Worm (Caenorhabditis elegans) whole organism, L1 larva: ENCODE results near the gene D1046.2.

Source experiments
- C16A3.4 ChIP-seq: fragments of 150-350 bp; optimal IDR thresholded peaks from 2 replicates; lab custom pipeline; 2014; ENCODE audit warnings: missing biosample characterization, missing genetic modification characterization
- C34B4.2 ChIP-seq: sonication (generic microtip); optimal IDR thresholded peaks from 2 replicates; lab custom pipeline; 2017; ENCODE audit warnings: mild to moderate bottlenecking, missing genetic modification characterization, missing compliant biosample characterization
- F16B12.6 ChIP-seq: fragments of 150-350 bp; optimal IDR thresholded peaks from 2 replicates; lab custom pipeline; 2014; ENCODE audit warnings: missing biosample characterization, missing genetic modification characterization
- aha-1 ChIP-seq: fragments of 150-350 bp; optimal IDR thresholded peaks from 2 replicates; lab custom pipeline; 2014; ENCODE audit warnings: missing biosample characterization, missing genetic modification characterization
- alr-1 ChIP-seq: fragments of 200-800 bp; sonication (Bioruptor generic); optimal IDR thresholded peaks from 2 replicates; lab custom pipeline; 2018; ENCODE audit warnings: borderline replicate concordance, mild to moderate bottlenecking, missing genetic modification characterization, missing compliant biosample characterization
- aly-2 ChIP-seq: fragments of 150-350 bp; optimal IDR thresholded peaks from 2 replicates; lab custom pipeline; 2014; ENCODE audit warnings: missing biosample characterization, missing genetic modification characterization
- ama-1 ChIP-seq: fragments of 150-350 bp; optimal IDR thresholded peaks from 2 replicates; lab custom pipeline; 2014
- blmp-1 ChIP-seq: fragments of 150-350 bp; optimal IDR thresholded peaks from 2 replicates; lab custom pipeline; 2014; ENCODE audit warnings: missing biosample characterization, missing genetic modification characterization
- ceh-8 ChIP-seq: fragments of 200-800 bp; sonication (Bioruptor generic); optimal IDR thresholded peaks from 2 replicates; lab custom pipeline; 2018; ENCODE audit warnings: mild to moderate bottlenecking, missing genetic modification characterization, moderate library complexity, missing compliant biosample characterization
- ceh-82 ChIP-seq, 3 experiments: fragments of 150-350 bp in 1 of 3; sonication (generic microtip) in 2 of 3; optimal IDR thresholded peaks; 2 replicates each; lab custom pipeline; 2014 to 2017; ENCODE audit warnings: missing biosample characterization in 3 of 3, missing genetic modification characterization in 3 of 3
- ceh-88 ChIP-seq: fragments of 200-800 bp; sonication (Bioruptor generic); IDR thresholded peaks from 2 replicates; pipeline ENCODE4 v1.3.6; 2022; ENCODE audit warnings: missing genetic modification characterization, missing compliant biosample characterization
- ces-1 ChIP-seq: fragments of 150-350 bp; optimal IDR thresholded peaks from 2 replicates; lab custom pipeline; 2014; ENCODE audit warnings: missing biosample characterization, missing genetic modification reagents, missing genetic modification characterization
- dpl-1 ChIP-seq, 3 experiments: fragments of 150-350 bp in 2 of 3; sonication (generic microtip) in 1 of 3; optimal IDR thresholded peaks; 2 replicates each; lab custom pipeline; 2014 to 2017; ENCODE audit warnings: missing biosample characterization in 3 of 3, missing genetic modification characterization in 3 of 3, missing genetic modification reagents in 3 of 3
- dsc-1 ChIP-seq: sonication (generic microtip); optimal IDR thresholded peaks from 2 replicates; lab custom pipeline; 2016; ENCODE audit warnings: mild to moderate bottlenecking, missing genetic modification characterization, missing compliant biosample characterization
- egl-13 ChIP-seq: sonication (generic microtip); optimal IDR thresholded peaks from 2 replicates; lab custom pipeline; 2016; ENCODE audit warnings: missing genotype, missing genetic modification reagents, missing genetic modification characterization, missing compliant biosample characterization
- elt-2 ChIP-seq: sonication (generic microtip); optimal IDR thresholded peaks from 2 replicates; lab custom pipeline; 2016; ENCODE audit warnings: missing genetic modification characterization, mild to moderate bottlenecking, inconsistent platforms, missing compliant biosample characterization, missing genetic modification reagents
- ets-5 ChIP-seq: fragments of 200-800 bp; sonication (Bioruptor generic); IDR thresholded peaks from 2 replicates; pipeline ENCODE4 v1.3.6; 2022; ENCODE audit warnings: missing genetic modification characterization, missing compliant biosample characterization
- fkh-10 ChIP-seq: sonication (generic microtip); optimal IDR thresholded peaks from 2 replicates; lab custom pipeline; 2017; ENCODE audit warnings: missing biosample characterization, missing genetic modification reagents, missing genetic modification characterization
- fkh-4 ChIP-seq: sonication (generic microtip); optimal IDR thresholded peaks from 2 replicates; lab custom pipeline; 2016; ENCODE audit warnings: missing compliant biosample characterization, missing genetic modification characterization, borderline replicate concordance
- fkh-8 ChIP-seq: sonication (generic microtip); optimal IDR thresholded peaks from 2 replicates; lab custom pipeline; 2016; ENCODE audit warnings: mild to moderate bottlenecking, missing genetic modification characterization, missing compliant biosample characterization
- grh-1 ChIP-seq: fragments of 200-800 bp; sonication (Bioruptor generic); IDR thresholded peaks from 2 replicates; pipeline ENCODE4 v1.3.6; 2022; ENCODE audit warnings: missing genetic modification reagents, missing genetic modification characterization, missing compliant biosample characterization
- hlh-4 ChIP-seq: sonication (generic microtip); optimal IDR thresholded peaks from 2 replicates; lab custom pipeline; 2016; ENCODE audit warnings: mild to moderate bottlenecking, missing genetic modification characterization, missing compliant biosample characterization
- hpl-2 ChIP-seq: fragments of 150-350 bp; optimal IDR thresholded peaks from 2 replicates; lab custom pipeline; 2014; ENCODE audit warnings: missing biosample characterization, missing genetic modification reagents, missing genetic modification characterization
- isw-1 ChIP-seq: fragments of 200-800 bp; sonication (Bioruptor generic); IDR thresholded peaks from 2 replicates; pipeline ENCODE4 v1.3.6; 2022; ENCODE audit warnings: missing genetic modification characterization, missing compliant biosample characterization
- lin-13 ChIP-seq: fragments of 150-350 bp; optimal IDR thresholded peaks from 2 replicates; lab custom pipeline; 2014; ENCODE audit warnings: missing biosample characterization, missing genetic modification reagents, missing genetic modification characterization
- lin-14 ChIP-seq: fragments of 200-800 bp; sonication (Bioruptor generic); optimal IDR thresholded peaks from 2 replicates; lab custom pipeline; 2018; ENCODE audit warnings: mild to moderate bottlenecking, missing genetic modification characterization, moderate library complexity, missing compliant biosample characterization
- lin-39 ChIP-seq: fragments of 150-350 bp; optimal IDR thresholded peaks from 2 replicates; lab custom pipeline; 2014; ENCODE audit warnings: missing biosample characterization, missing genetic modification reagents, missing genetic modification characterization
- lsy-2 ChIP-seq, 2 experiments: fragments of 150-350 bp; optimal IDR thresholded peaks; 2 replicates each; lab custom pipeline; 2014; ENCODE audit warnings: missing biosample characterization in 2 of 2, missing genetic modification characterization in 2 of 2
- mep-1 ChIP-seq: fragments of 150-350 bp; optimal IDR thresholded peaks from 2 replicates; lab custom pipeline; 2014; ENCODE audit warnings: missing biosample characterization, missing genetic modification characterization
- nhr-19 ChIP-seq: fragments of 200-800 bp; sonication (Bioruptor generic); conservative IDR thresholded peaks from 2 replicates; pipeline ENCODE4 v1.3.6; 2022; ENCODE audit warnings: missing genetic modification characterization, missing compliant biosample characterization
- nhr-20 ChIP-seq: sonication (generic microtip); optimal IDR thresholded peaks from 2 replicates; lab custom pipeline; 2016; ENCODE audit warnings: mild to moderate bottlenecking, missing genetic modification characterization, missing compliant biosample characterization
- nhr-47 ChIP-seq: sonication (generic microtip); optimal IDR thresholded peaks from 2 replicates; lab custom pipeline; 2016; ENCODE audit warnings: mild to moderate bottlenecking, missing genetic modification characterization, moderate library complexity, missing compliant biosample characterization
- nhr-76 ChIP-seq: sonication (generic microtip); optimal IDR thresholded peaks from 2 replicates; lab custom pipeline; 2017; ENCODE audit warnings: missing biosample characterization, missing genetic modification characterization
- nhr-85 ChIP-seq: sonication (generic microtip); peaks from one replicate; lab custom pipeline; 2016; ENCODE audit warnings: missing genetic modification characterization, inconsistent platforms, missing compliant biosample characterization
- skn-1 ChIP-seq: fragments of 150-350 bp; optimal IDR thresholded peaks from 2 replicates; lab custom pipeline; 2014; ENCODE audit warnings: missing biosample characterization, missing genetic modification characterization
- snpc-4 ChIP-seq: fragments of 150-350 bp; optimal IDR thresholded peaks from 2 replicates; lab custom pipeline; 2014; ENCODE audit warnings: missing biosample characterization, missing genetic modification characterization
- sox-4 ChIP-seq: sonication (generic microtip); optimal IDR thresholded peaks from 2 replicates; lab custom pipeline; 2016; ENCODE audit warnings: missing genetic modification characterization, missing compliant biosample characterization
- sptf-1 ChIP-seq: fragments of 150-350 bp; optimal IDR thresholded peaks from 2 replicates; lab custom pipeline; 2014; ENCODE audit warnings: missing biosample characterization, missing genetic modification characterization
- sup-37 ChIP-seq: fragments of 200-800 bp; sonication (Bioruptor generic); optimal IDR thresholded peaks from 2 replicates; lab custom pipeline; 2018; ENCODE audit warnings: mild to moderate bottlenecking, missing genetic modification characterization, missing compliant biosample characterization
- swsn-7 ChIP-seq: sonication (generic microtip); optimal IDR thresholded peaks from 2 replicates; lab custom pipeline; 2016; ENCODE audit warnings: missing genetic modification characterization, missing compliant biosample characterization
- tlp-1 ChIP-seq: fragments of 150-350 bp; optimal IDR thresholded peaks from 2 replicates; lab custom pipeline; 2014; ENCODE audit warnings: missing biosample characterization, missing genetic modification characterization
- unc-130 ChIP-seq: fragments of 150-350 bp; optimal IDR thresholded peaks from 2 replicates; lab custom pipeline; 2017; ENCODE audit warnings: missing biosample characterization, missing genetic modification characterization, inconsistent platforms
- unc-62 ChIP-seq: fragments of 150-350 bp; optimal IDR thresholded peaks from 2 replicates; lab custom pipeline; 2014; ENCODE audit warnings: missing biosample characterization, missing genetic modification reagents, missing genetic modification characterization
- unc-98 ChIP-seq: fragments of 200-800 bp; sonication (Bioruptor generic); IDR thresholded peaks from 2 replicates; pipeline ENCODE4 v1.3.6; 2022; ENCODE audit warnings: missing genetic modification characterization, missing compliant biosample characterization
- xbp-1 ChIP-seq: sonication (generic microtip); optimal IDR thresholded peaks from 2 replicates; lab custom pipeline; 2016; ENCODE audit warnings: missing genetic modification characterization, missing compliant biosample characterization
- zag-1 ChIP-seq: fragments of 150-350 bp; optimal IDR thresholded peaks from 2 replicates; lab custom pipeline; 2014; ENCODE audit warnings: missing biosample characterization, missing genetic modification characterization
- ztf-11 ChIP-seq, 2 experiments: sonication (generic microtip); optimal IDR thresholded peaks; 2 replicates each; lab custom pipeline; 2016 to 2017; ENCODE audit warnings: missing genetic modification characterization in 2 of 2, missing biosample characterization in 1 of 2, missing compliant biosample characterization in 1 of 2
- ztf-4 ChIP-seq: fragments of 150-350 bp; optimal IDR thresholded peaks from 2 replicates; lab custom pipeline; 2014; ENCODE audit warnings: missing biosample characterization, missing genetic modification characterization

The D1046.2 gene

ce11 chrIV:8974543-8975330 lies 48.9 kb upstream of the D1046.2 start (continued):
- no peak for TF ChIP-seq lin-13 (GFP tag; lab: Kevin White, UChicago)
- no peak for TF ChIP-seq elt-2 (tag; lab: Kevin White, UChicago)
- TF ChIP-seq ceh-82 (tag; optimal IDR thresholded peaks at IDR 0.05; lab: Kevin White, UChicago), result no peak
- peak; percentile 34 for TF ChIP-seq nhr-47 (tag; lab: Kevin White, UChicago)
- no peak for TF ChIP-seq ces-1 (GFP tag; lab: Kevin White, UChicago)
- peak; percentile 79 for TF ChIP-seq lin-14 (GFP tag; lab: Kevin White, UChicago)
- no peak for TF ChIP-seq fkh-10 (GFP tag; lab: Kevin White, UChicago)
- TF ChIP-seq alr-1 (tag; lab: Kevin White, UChicago), result no peak
- TF ChIP-seq sptf-1 (tag; lab: Kevin White, UChicago), result no peak
- peak; percentile 66 for TF ChIP-seq ztf-4 (tag; lab: Kevin White, UChicago)

DNA sequence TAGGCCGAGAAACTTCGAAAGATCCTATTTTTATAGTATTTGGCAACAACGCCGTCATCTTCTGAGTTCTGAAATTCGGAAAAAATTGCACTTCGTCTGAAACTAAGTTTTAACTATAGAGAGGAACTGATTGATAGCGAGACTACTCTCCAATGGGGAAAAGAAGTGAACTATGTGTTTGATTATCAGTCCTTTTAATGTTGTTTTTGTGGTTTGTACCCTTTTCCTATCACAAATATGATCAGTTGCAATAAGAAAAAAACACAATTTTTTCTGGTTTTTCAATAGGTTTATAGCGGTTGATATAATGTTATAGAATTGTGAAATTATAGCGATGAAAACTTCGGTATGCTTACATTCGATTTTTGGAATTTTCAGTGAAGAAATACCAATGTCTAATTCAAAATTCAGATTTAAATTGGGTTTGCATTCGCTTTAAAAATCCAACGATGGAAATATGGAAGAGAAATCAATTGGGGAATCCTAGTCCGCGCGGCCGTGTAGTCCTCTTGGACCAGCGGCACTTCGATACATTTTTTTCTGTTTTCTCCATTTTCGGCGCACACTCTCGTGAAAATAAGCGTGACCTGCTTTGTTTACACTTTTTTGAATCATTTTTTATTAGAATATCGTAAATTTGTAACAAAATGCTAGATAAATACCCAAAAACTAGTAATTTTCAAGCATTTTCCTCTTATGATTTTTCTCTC lies 47.5 kb upstream of the D1046.2 start, which contains the start of gene C53B4.3:
Gene C53B4.3, minus strand, starts transcription at position 464 of the 710 bp plus-strand sequence.
- TF ChIP-seq hlh-4 (tag; lab: Kevin White, UChicago) (peak; percentile 80), nhr-19 (GFP tag; lab: Robert Waterston, UW) (peak; percentile 86), dsc-1 (peak; percentile 96), snpc-4 (tag; lab: Kevin White, UChicago) (peak; percentile 64), swsn-7 (tag; lab: Kevin White, UChicago) (peak; percentile 91), nhr-20 (tag; lab: Kevin White, UChicago) (peak; percentile 89), lsy-2 (tag; optimal IDR thresholded peaks at IDR 0.05; lab: Kevin White, UChicago) (peak; percentile 66 to 79), lin-39 (tag; lab: Kevin White, UChicago) (peak; percentile 63), isw-1 (peak; percentile 68), C16A3.4 (tag; lab: Kevin White, UChicago) (no peak), ets-5 (GFP tag; lab: Robert Waterston, UW) (no peak), fkh-8 (tag; lab: Kevin White, UChicago) (peak; percentile 76), sox-4 (tag; lab: Kevin White, UChicago) (peak; percentile 95), ceh-8 (GFP tag; lab: Kevin White, UChicago) (peak; percentile 76), unc-62 (no peak), alr-1 (tag; lab: Kevin White, UChicago) (no peak), hpl-2 (no peak), blmp-1 (tag; lab: Kevin White, UChicago) (peak; percentile 56), mep-1 (tag; lab: Kevin White, UChicago) (peak; percentile 49), skn-1 (peak; percentile 16), C34B4.2 (no peak), dpl-1 (GFP tag; optimal IDR thresholded peaks at IDR 0.05; lab: Kevin White, UChicago) (peak; percentile 42 to 67 (median 63)), nhr-76 (tag; lab: Kevin White, UChicago) (no peak), aly-2 (tag; lab: Kevin White, UChicago) (no peak), tlp-1 (tag; lab: Kevin White, UChicago) (no peak), lin-14 (GFP tag; lab: Kevin White, UChicago) (peak; percentile 86), ama-1 (lab: Kevin White, UChicago) (no peak), sup-37 (GFP tag; lab: Kevin White, UChicago) (peak; percentile 32), fkh-4 (peak; percentile 97), grh-1 (GFP tag; lab: Robert Waterston, UW) (0 out of 2 replicates have a peak, but pooled peaks have one; percentile 24), xbp-1 (tag; lab: Kevin White, UChicago) (peak; percentile 90), ceh-88 (GFP tag; lab: Robert Waterston, UW) (peak; percentile 66; the same call in 1 of the 2 replicates), unc-98 (GFP tag; lab: Robert Waterston, UW) (peak; percentile 75), F16B12.6 (tag; lab: Kevin White, UChicago) (no peak), ces-1 (GFP tag; lab: Kevin White, UChicago) (no peak), unc-130 (tag; lab: Kevin White, UChicago) (no peak), ztf-11 (tag; optimal IDR thresholded peaks at IDR 0.05; lab: Kevin White, UChicago) (peak in 1 of 2 experiments; percentile 96), aha-1 (tag; lab: Kevin White, UChicago) (no peak), elt-2 (tag; lab: Kevin White, UChicago) (peak; percentile 55), zag-1 (no peak), egl-13 (tag; lab: Kevin White, UChicago) (peak; percentile 94), lin-13 (GFP tag; lab: Kevin White, UChicago) (peak; percentile 34), nhr-85 (tag; lab: Kevin White, UChicago) (peak; percentile 96)
